Fruit fly (Drosophila melanogaster): ENCODE data around the gene RpL13A.

DNA sequence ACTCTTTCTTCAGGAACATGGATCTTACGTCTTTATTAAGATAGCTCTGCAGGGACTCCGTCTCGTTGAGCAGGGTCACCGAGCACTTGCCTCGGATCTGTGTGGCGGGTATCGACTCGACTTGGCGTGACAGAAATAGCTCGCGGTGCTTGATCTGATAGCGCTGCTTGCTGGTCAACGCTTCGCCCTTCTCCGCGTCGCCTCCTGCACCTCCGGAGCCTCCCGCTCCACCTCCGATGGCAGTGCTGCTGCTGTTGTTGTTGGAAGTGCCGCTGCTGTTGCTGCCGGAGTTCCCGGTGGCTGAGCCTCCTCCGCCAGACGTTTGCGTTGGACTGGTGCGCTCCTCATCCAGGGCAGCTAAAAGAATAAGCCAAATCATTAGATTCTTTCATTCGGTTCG lies 19.1 kb downstream of the RpL13A start:
- no peak for TF ChIP-seq Myc (optimal IDR thresholded peaks at IDR 0.05)
- TF ChIP-seq insv (optimal IDR thresholded peaks at IDR 0.05): no peak
